Fruit fly (Drosophila melanogaster): ENCODE measurements around the gene Eip78C.

- TF ChIP-seq Mnt (GFP tag; optimal IDR thresholded peaks at IDR 0.05) (no peak), cnc (optimal IDR thresholded peaks at IDR 0.05) (no peak), bab1 (GFP tag; optimal IDR thresholded peaks at IDR 0.05) (no peak), toe (GFP tag; optimal IDR thresholded peaks at IDR 0.05) (no peak), kay (GFP tag; ENCODE audit: borderline replicate concordance) (no peak), CG33017 (tag; optimal IDR thresholded peaks at IDR 0.05) (no peak), CG11617 (GFP tag; optimal IDR thresholded peaks at IDR 0.05) (no peak), Hr96 (GFP tag; optimal IDR thresholded peaks at IDR 0.05) (no peak), pad (GFP tag; optimal IDR thresholded peaks at IDR 0.05) (no peak), CG12768 (GFP tag; optimal IDR thresholded peaks at IDR 0.05) (no peak)
Observed at dm6 chr3L:21300280-21300679, 73.9 kb downstream of the Eip78C start, which contains the start of gene Cpr78Cc.

All from whole organism, adult.